Fruit fly (Drosophila melanogaster) S2 (cell line): ENCODE results near the gene Rox8.

Experiments
- CG8478 ChIP-seq: fragments of >200 bp; optimal IDR thresholded peaks from 2 replicates; lab custom pipeline; 2018
- CTCF ChIP-seq, 2 experiments: fragments of >200 bp; optimal IDR thresholded peaks; 2 replicates each; lab custom pipeline; 2018

Gene Rox8

dm6 chr3R:24047998-24048511 lies at the start of gene Rox8:
Rox8 (minus strand) TSS chr3R:24048265.
- TF ChIP-seq CG8478 (lab: Kevin White, UChicago) = no peak
- TF ChIP-seq CTCF (optimal IDR thresholded peaks at IDR 0.05; lab: Kevin White, UChicago) = no peak

dm6 chr3R:24093430-24093829 lies 45.4 kb upstream of the Rox8 start:
- no peak for TF ChIP-seq CG8478 (lab: Kevin White, UChicago)
- TF ChIP-seq CTCF (optimal IDR thresholded peaks at IDR 0.05; lab: Kevin White, UChicago) = no peak

DNA sequence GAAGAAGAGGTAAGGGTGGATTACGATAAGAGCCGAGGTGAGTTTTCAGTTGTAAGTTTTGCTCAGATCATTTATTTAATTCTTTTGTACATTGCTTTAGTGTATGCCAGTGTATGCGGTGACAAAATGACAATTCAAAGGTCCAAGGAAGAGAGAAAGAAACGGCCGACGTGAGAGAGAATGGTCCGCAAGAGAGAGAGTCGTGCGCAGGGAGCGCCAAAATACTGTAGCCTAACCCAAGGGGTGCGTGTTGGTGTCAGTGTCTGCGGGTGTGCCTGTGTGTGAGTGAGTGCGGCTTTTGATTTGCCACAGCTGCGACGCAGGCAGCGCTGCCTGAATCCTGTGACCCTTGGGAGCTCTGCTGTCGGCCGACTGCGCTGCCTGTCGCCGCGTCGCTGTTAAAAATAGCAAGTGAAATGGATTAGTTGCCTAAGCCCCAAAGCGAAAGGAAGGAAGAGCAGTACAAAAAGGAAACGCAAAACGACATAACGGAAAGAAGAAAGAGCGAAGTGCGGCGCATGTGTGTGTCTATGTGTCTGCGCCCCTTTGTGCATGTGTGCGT lies 44.6 kb upstream of the Rox8 start:
- TF ChIP-seq CG8478 (lab: Kevin White, UChicago) = no peak
- no peak for TF ChIP-seq CTCF (optimal IDR thresholded peaks at IDR 0.05; lab: Kevin White, UChicago)

- TF ChIP-seq CG8478 (lab: Kevin White, UChicago) (no peak), CTCF (optimal IDR thresholded peaks at IDR 0.05; lab: Kevin White, UChicago) (no peak)
Observed at dm6 chr3R:24091653-24092052, 43.6 kb upstream of the Rox8 start.

dm6 chr3R:24090143-24090542 lies 42.1 kb upstream of the Rox8 start:
- TF ChIP-seq CG8478 (lab: Kevin White, UChicago) (no peak), CTCF (optimal IDR thresholded peaks at IDR 0.05; lab: Kevin White, UChicago) (no peak)

DNA sequence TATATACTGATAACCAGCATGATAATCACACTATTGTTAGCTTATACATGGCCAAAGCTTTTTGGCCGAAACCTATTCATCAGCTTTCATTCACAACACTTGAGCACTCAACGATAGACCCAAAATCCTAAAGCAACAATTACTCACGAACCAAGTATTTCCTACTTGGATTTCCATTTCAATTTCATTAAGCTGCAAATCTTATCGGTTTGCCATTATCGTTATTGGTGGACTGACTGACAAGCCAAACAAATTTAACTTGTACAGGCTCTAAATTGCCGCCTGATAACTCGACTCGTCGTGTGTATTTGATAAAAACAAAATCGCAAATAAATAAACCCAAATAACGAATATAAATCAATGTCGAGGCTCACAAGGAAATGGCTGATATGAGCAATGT lies 36.9 kb upstream of the Rox8 start:
- TF ChIP-seq CTCF (optimal IDR thresholded peaks at IDR 0.05; lab: Kevin White, UChicago) (no peak), CG8478 (lab: Kevin White, UChicago) (no peak)

DNA sequence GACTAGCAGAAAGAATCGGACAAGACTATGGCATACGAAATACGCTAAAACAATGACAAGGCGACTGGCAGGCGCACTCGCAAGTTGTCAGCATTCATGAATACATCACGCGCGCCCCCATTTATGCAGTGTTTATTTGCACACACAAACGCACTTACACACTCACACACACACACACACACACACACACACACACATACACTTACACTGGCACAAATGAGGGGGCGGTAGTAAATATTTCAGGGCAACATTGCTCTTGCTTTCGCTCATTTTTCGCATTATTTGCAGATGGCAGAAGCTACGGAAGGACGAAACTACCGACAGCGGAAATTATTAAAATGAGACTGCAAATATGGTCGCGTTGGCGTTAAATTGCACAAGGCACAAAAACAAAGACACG lies 31.5 kb upstream of the Rox8 start:
- no peak for TF ChIP-seq CG8478 (lab: Kevin White, UChicago)
- TF ChIP-seq CTCF (optimal IDR thresholded peaks at IDR 0.05; lab: Kevin White, UChicago) = no peak

- TF ChIP-seq CTCF (optimal IDR thresholded peaks at IDR 0.05; lab: Kevin White, UChicago) (no peak), CG8478 (lab: Kevin White, UChicago) (no peak)
Observed at dm6 chr3R:24079110-24079509, 31.0 kb upstream of the Rox8 start.

- TF ChIP-seq CTCF (optimal IDR thresholded peaks at IDR 0.05; lab: Kevin White, UChicago) = no peak
- TF ChIP-seq CG8478 (lab: Kevin White, UChicago) = no peak
Observed at dm6 chr3R:24073703-24074102, 25.6 kb upstream of the Rox8 start.

- TF ChIP-seq CG8478 (lab: Kevin White, UChicago) (no peak), CTCF (optimal IDR thresholded peaks at IDR 0.05; lab: Kevin White, UChicago) (no peak)
Observed at dm6 chr3R:24069965-24070364, 21.9 kb upstream of the Rox8 start.

DNA sequence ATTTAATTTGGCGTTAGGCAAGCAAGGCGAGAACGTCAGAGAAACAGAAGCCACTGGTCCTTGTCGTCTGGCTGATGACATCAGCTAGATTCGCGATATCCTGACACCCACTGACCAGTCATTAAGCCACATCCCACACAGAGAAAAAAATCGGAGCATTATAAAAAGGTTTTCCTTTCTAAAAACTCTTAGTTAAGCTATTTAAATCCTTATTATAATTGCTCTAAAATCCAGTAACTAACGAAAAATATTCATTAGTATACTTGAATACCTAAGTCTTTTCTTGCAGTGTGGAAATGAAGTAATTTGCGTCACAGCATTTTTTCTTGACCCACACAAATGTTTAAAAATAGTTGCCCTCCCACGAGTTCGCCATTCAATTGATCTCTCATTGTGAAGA lies 20.8 kb upstream of the Rox8 start:
- no peak for TF ChIP-seq CG8478 (lab: Kevin White, UChicago)
- no peak for TF ChIP-seq CTCF (optimal IDR thresholded peaks at IDR 0.05; lab: Kevin White, UChicago)

- TF ChIP-seq CTCF (optimal IDR thresholded peaks at IDR 0.05; lab: Kevin White, UChicago) = no peak
- no peak for TF ChIP-seq CG8478 (lab: Kevin White, UChicago)
Observed at dm6 chr3R:24065718-24066117, 17.7 kb upstream of the Rox8 start.

DNA sequence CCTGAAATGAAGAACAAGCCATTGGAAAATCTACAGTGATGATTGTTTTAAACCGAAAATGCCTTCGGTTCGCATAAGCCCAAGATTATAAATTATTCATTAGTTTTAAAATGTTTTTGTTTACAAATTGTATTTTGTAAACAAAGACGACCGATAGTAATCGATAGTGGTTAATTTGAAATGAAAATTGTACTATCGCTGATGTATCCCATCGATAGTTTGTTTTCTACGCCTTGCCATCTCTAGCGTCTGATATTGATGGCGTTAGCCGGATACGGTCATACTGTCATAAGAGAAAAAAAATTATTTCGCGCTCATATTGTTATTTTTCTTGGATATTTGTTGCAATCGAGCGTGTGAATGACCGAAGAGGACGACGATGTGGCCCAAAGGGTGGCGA lies 10.0 kb upstream of the Rox8 start, which contains the start of gene SMC1:
Gene SMC1 (plus strand): TSS at position 247 of the 400 bp plus-strand sequence.
- no peak for TF ChIP-seq CG8478 (lab: Kevin White, UChicago)
- TF ChIP-seq CTCF (optimal IDR thresholded peaks at IDR 0.05; lab: Kevin White, UChicago) = peak in 1 of 2 experiments; percentile 20

DNA sequence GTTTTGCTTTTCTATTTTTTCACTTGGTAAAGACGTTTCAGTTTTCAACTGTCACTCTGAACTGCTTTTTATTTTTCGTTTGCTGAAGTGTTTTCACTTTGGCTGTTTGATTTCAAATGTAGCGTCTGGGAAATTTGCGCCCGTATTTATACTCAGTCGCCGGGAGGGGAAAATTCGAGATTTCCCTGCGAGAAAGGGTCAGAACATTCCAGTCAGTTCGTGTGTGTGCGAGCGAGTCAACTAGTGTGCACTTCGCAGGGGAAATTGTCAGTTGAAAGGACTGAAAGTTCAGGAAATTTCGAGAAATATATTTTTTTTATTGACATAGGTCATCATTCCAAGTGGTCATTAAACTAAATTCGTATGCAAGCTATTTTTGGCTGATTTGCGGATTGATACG lies 9.1 kb upstream of the Rox8 start, which contains the start of gene Hsp68:
Gene Hsp68 (minus strand): TSS at position 123 of the 400 bp plus-strand sequence.
- TF ChIP-seq CTCF (optimal IDR thresholded peaks at IDR 0.05; lab: Kevin White, UChicago) (no peak), CG8478 (lab: Kevin White, UChicago) (no peak)

- TF ChIP-seq CTCF (optimal IDR thresholded peaks at IDR 0.05; lab: Kevin White, UChicago) (no peak), CG8478 (lab: Kevin White, UChicago) (no peak)
Observed at dm6 chr3R:24054227-24054626, 6.2 kb upstream of the Rox8 start, which contains the start of gene CG6000. CG6000 (plus strand) TSS chr3R:24054391.
